Fruit fly (Drosophila melanogaster): ENCODE data around the gene CG42728.

Gene CG42728

dm6 chr3L:15534274-15535227, 6.6 kb upstream of the CG42728 start:
- TF ChIP-seq ttk (optimal IDR thresholded peaks at IDR 0.05) (no peak), Myc (optimal IDR thresholded peaks at IDR 0.05) (no peak), h (optimal IDR thresholded peaks at IDR 0.05) (no peak), psq (optimal IDR thresholded peaks at IDR 0.05) (no peak), insv (optimal IDR thresholded peaks at IDR 0.05) (no peak), Sin3A (optimal IDR thresholded peaks at IDR 0.05) (no peak)

- no peak for TF ChIP-seq psq (optimal IDR thresholded peaks at IDR 0.05)
- no peak for TF ChIP-seq insv (optimal IDR thresholded peaks at IDR 0.05)
- TF ChIP-seq Sin3A (optimal IDR thresholded peaks at IDR 0.05) = no peak
- no peak for TF ChIP-seq Myc (optimal IDR thresholded peaks at IDR 0.05)
These were observed 5.6 kb upstream of the CG42728 start for dm6 chr3L:15533402-15534129.

- TF ChIP-seq insv (optimal IDR thresholded peaks at IDR 0.05) (no peak), ttk (optimal IDR thresholded peaks at IDR 0.05) (no peak), Myc (optimal IDR thresholded peaks at IDR 0.05) (no peak), Sin3A (optimal IDR thresholded peaks at IDR 0.05) (no peak), h (optimal IDR thresholded peaks at IDR 0.05) (no peak), psq (optimal IDR thresholded peaks at IDR 0.05) (no peak)
These were observed 4.5 kb upstream of the CG42728 start for dm6 chr3L:15532368-15533030.

dm6 chr3L:15531423-15532325, 3.7 kb upstream of the CG42728 start, which contains the start of gene CG43248:
Gene CG43248, minus strand, starts transcription at chr3L:15531473.
- TF ChIP-seq h (optimal IDR thresholded peaks at IDR 0.05) (no peak), insv (optimal IDR thresholded peaks at IDR 0.05) (no peak), ttk (optimal IDR thresholded peaks at IDR 0.05) (no peak), psq (optimal IDR thresholded peaks at IDR 0.05) (no peak), Myc (optimal IDR thresholded peaks at IDR 0.05) (no peak), Sin3A (optimal IDR thresholded peaks at IDR 0.05) (no peak)

- TF ChIP-seq Sin3A (optimal IDR thresholded peaks at IDR 0.05) = no peak
- no peak for TF ChIP-seq Myc (optimal IDR thresholded peaks at IDR 0.05)
- no peak for TF ChIP-seq psq (optimal IDR thresholded peaks at IDR 0.05)
- TF ChIP-seq h (optimal IDR thresholded peaks at IDR 0.05) = no peak
- TF ChIP-seq insv (optimal IDR thresholded peaks at IDR 0.05) = no peak
- TF ChIP-seq ttk (optimal IDR thresholded peaks at IDR 0.05) = no peak
These were observed 2.7 kb upstream of the CG42728 start for dm6 chr3L:15530638-15531225.

dm6 chr3L:15530071-15530470, 2.1 kb upstream of the CG42728 start:
- TF ChIP-seq Myc (optimal IDR thresholded peaks at IDR 0.05) = no peak
- TF ChIP-seq psq (optimal IDR thresholded peaks at IDR 0.05) = no peak
- TF ChIP-seq Sin3A (optimal IDR thresholded peaks at IDR 0.05) = no peak
- no peak for TF ChIP-seq h (optimal IDR thresholded peaks at IDR 0.05)
- no peak for TF ChIP-seq insv (optimal IDR thresholded peaks at IDR 0.05)
- no peak for TF ChIP-seq ttk (optimal IDR thresholded peaks at IDR 0.05)

- TF ChIP-seq ttk (optimal IDR thresholded peaks at IDR 0.05) (no peak), Myc (optimal IDR thresholded peaks at IDR 0.05) (no peak), Sin3A (optimal IDR thresholded peaks at IDR 0.05) (no peak), insv (optimal IDR thresholded peaks at IDR 0.05) (no peak), h (optimal IDR thresholded peaks at IDR 0.05) (no peak), psq (optimal IDR thresholded peaks at IDR 0.05) (no peak)
These were observed 1.1 kb upstream of the CG42728 start, which contains the start of gene obst-H for dm6 chr3L:15529143-15529542. Gene obst-H, minus strand, starts transcription at chr3L:15529243.

dm6 chr3L:15527416-15527815, 580 bp downstream of the CG42728 start, which contains the start of gene CG42729:
Gene CG42729, minus strand, starts transcription at chr3L:15527516.
- TF ChIP-seq insv (optimal IDR thresholded peaks at IDR 0.05) (no peak), Sin3A (optimal IDR thresholded peaks at IDR 0.05) (no peak), Myc (optimal IDR thresholded peaks at IDR 0.05) (no peak), psq (optimal IDR thresholded peaks at IDR 0.05) (no peak)

dm6 chr3L:15526712-15527111, 1.3 kb downstream of the CG42728 start, which contains the start of gene CG33985:
Gene CG33985, minus strand, starts transcription at chr3L:15526812.
- no peak for TF ChIP-seq h (optimal IDR thresholded peaks at IDR 0.05)
- no peak for TF ChIP-seq Sin3A (optimal IDR thresholded peaks at IDR 0.05)
- no peak for TF ChIP-seq psq (optimal IDR thresholded peaks at IDR 0.05)
- no peak for TF ChIP-seq insv (optimal IDR thresholded peaks at IDR 0.05)
- TF ChIP-seq ttk (optimal IDR thresholded peaks at IDR 0.05) = no peak
- no peak for TF ChIP-seq Myc (optimal IDR thresholded peaks at IDR 0.05)

dm6 chr3L:15525153-15525552, 2.8 kb downstream of the CG42728 start, which contains the start of gene CG33986:
Gene CG33986, minus strand, starts transcription at chr3L:15525253.
- no peak for TF ChIP-seq Sin3A (optimal IDR thresholded peaks at IDR 0.05)
